Worm (Caenorhabditis elegans) whole organism, late embryonic: ENCODE results near the gene F56D6.14.

ENCODE experiments used
- F13H6.1 ChIP-seq: sonication (generic microtip); optimal IDR thresholded peaks from 2 replicates; lab custom pipeline; 2016; ENCODE audit warnings: missing genetic modification characterization, missing compliant biosample characterization
- K02D7.2 ChIP-seq: sonication (generic microtip); optimal IDR thresholded peaks from 2 replicates; lab custom pipeline; 2017; ENCODE audit warnings: mild to moderate bottlenecking, missing genetic modification characterization, missing compliant biosample characterization
- K09A11.1 ChIP-seq: sonication (generic microtip); optimal IDR thresholded peaks from 2 replicates; lab custom pipeline; 2017; ENCODE audit warnings: antibody characterized with exemption, mild to moderate bottlenecking, missing genetic modification characterization, missing compliant biosample characterization; ENCODE audit not compliant: insufficient read depth
- ama-1 ChIP-seq: fragments of 150-350 bp; optimal IDR thresholded peaks from 2 replicates; lab custom pipeline; 2014
- ceh-14 ChIP-seq: sonication (generic microtip); optimal IDR thresholded peaks from 2 replicates; lab custom pipeline; 2016; ENCODE audit warnings: missing genotype, missing genetic modification characterization, missing compliant biosample characterization
- ceh-18 ChIP-seq: sonication (generic microtip); optimal IDR thresholded peaks from 2 replicates; lab custom pipeline; 2016; ENCODE audit warnings: missing genetic modification characterization, missing compliant biosample characterization
- ceh-19 ChIP-seq: fragments of 200-800 bp; sonication (Bioruptor generic); optimal IDR thresholded peaks from 2 replicates; lab custom pipeline; 2018; ENCODE audit warnings: mild to moderate bottlenecking, missing genetic modification characterization, missing compliant biosample characterization
- ceh-2 ChIP-seq: sonication (generic microtip); optimal IDR thresholded peaks from 2 replicates; lab custom pipeline; 2016; ENCODE audit warnings: missing genotype, missing genetic modification characterization, missing compliant biosample characterization
- ceh-22 ChIP-seq: sonication (generic microtip); optimal IDR thresholded peaks from 2 replicates; lab custom pipeline; 2017; ENCODE audit warnings: missing biosample characterization, missing genetic modification characterization
- ceh-24 ChIP-seq: sonication (generic microtip); optimal IDR thresholded peaks from 2 replicates; lab custom pipeline; 2016; ENCODE audit warnings: mild to moderate bottlenecking, missing genetic modification characterization, missing compliant biosample characterization
- ceh-31 ChIP-seq: sonication (generic microtip); optimal IDR thresholded peaks from 2 replicates; lab custom pipeline; 2016; ENCODE audit warnings: missing genetic modification characterization, missing compliant biosample characterization
- ceh-34 ChIP-seq: sonication (generic microtip); optimal IDR thresholded peaks from 2 replicates; lab custom pipeline; 2016; ENCODE audit warnings: mild to moderate bottlenecking, missing genetic modification characterization, missing compliant biosample characterization
- ceh-45 ChIP-seq: fragments of 200-800 bp; sonication (Bioruptor generic); IDR thresholded peaks from 2 replicates; pipeline ENCODE4 v1.3.6; 2022; ENCODE audit warnings: missing genetic modification reagents, missing genetic modification characterization, missing compliant biosample characterization
- ceh-48 ChIP-seq: sonication (generic microtip); optimal IDR thresholded peaks from 2 replicates; lab custom pipeline; 2016; ENCODE audit warnings: missing genetic modification characterization, inconsistent platforms, missing compliant biosample characterization
- ceh-6 ChIP-seq: fragments of 200-800 bp; sonication (Bioruptor generic); optimal IDR thresholded peaks from 2 replicates; lab custom pipeline; 2018; ENCODE audit warnings: mild to moderate bottlenecking, missing genetic modification characterization, missing compliant biosample characterization
- che-1 ChIP-seq: sonication (generic microtip); optimal IDR thresholded peaks from 2 replicates; lab custom pipeline; 2016; ENCODE audit warnings: mild to moderate bottlenecking, missing genetic modification characterization, missing compliant biosample characterization
- dmd-4 ChIP-seq: sonication (generic microtip); optimal IDR thresholded peaks from 2 replicates; lab custom pipeline; 2016; ENCODE audit warnings: borderline replicate concordance, missing genetic modification characterization, missing compliant biosample characterization
- dve-1 ChIP-seq: sonication (generic microtip); optimal IDR thresholded peaks from 2 replicates; lab custom pipeline; 2017; ENCODE audit warnings: antibody characterized with exemption, mild to moderate bottlenecking, missing genetic modification characterization, missing compliant biosample characterization
- elt-2 ChIP-seq: sonication (generic microtip); optimal IDR thresholded peaks from 2 replicates; lab custom pipeline; 2016; ENCODE audit warnings: missing genetic modification reagents, missing genetic modification characterization, missing compliant biosample characterization
- elt-4 ChIP-seq: sonication (generic microtip); optimal IDR thresholded peaks from 2 replicates; lab custom pipeline; 2016; ENCODE audit warnings: missing genetic modification characterization, missing compliant biosample characterization
- ets-4 ChIP-seq: sonication (generic microtip); optimal IDR thresholded peaks from 2 replicates; lab custom pipeline; 2016; ENCODE audit warnings: missing genetic modification characterization, missing compliant biosample characterization
- eyg-1 ChIP-seq: sonication (generic microtip); optimal IDR thresholded peaks from 2 replicates; lab custom pipeline; 2016; ENCODE audit warnings: missing genotype, missing genetic modification characterization, missing compliant biosample characterization
- fax-1 ChIP-seq: sonication (generic microtip); optimal IDR thresholded peaks from 2 replicates; lab custom pipeline; 2016; ENCODE audit warnings: missing genotype, missing genetic modification characterization, missing compliant biosample characterization
- gmeb-2 ChIP-seq: sonication (generic microtip); optimal IDR thresholded peaks from 2 replicates; lab custom pipeline; 2016; ENCODE audit warnings: missing genetic modification characterization, inconsistent platforms, missing compliant biosample characterization
- hlh-13 ChIP-seq: fragments of 200-800 bp; sonication (Bioruptor generic); optimal IDR thresholded peaks from 2 replicates; lab custom pipeline; 2018; ENCODE audit warnings: mild to moderate bottlenecking, missing genetic modification characterization, missing compliant biosample characterization
- hlh-15 ChIP-seq: sonication (generic microtip); optimal IDR thresholded peaks from 2 replicates; lab custom pipeline; 2016; ENCODE audit warnings: missing genetic modification characterization, missing compliant biosample characterization
- hlh-8 ChIP-seq: sonication (generic microtip); optimal IDR thresholded peaks from 2 replicates; lab custom pipeline; 2016; ENCODE audit warnings: missing genotype, missing genetic modification characterization, missing compliant biosample characterization
- lim-6 ChIP-seq: sonication (generic microtip); optimal IDR thresholded peaks from 2 replicates; lab custom pipeline; 2016; ENCODE audit warnings: missing genetic modification characterization, missing compliant biosample characterization
- mec-3 ChIP-seq: sonication (generic microtip); optimal IDR thresholded peaks from 2 replicates; lab custom pipeline; 2016; ENCODE audit warnings: borderline replicate concordance, missing genetic modification characterization, missing compliant biosample characterization
- nfya-1 ChIP-seq: sonication (generic microtip); optimal IDR thresholded peaks from 2 replicates; lab custom pipeline; 2017; ENCODE audit warnings: missing genetic modification characterization, mild to moderate bottlenecking, missing compliant biosample characterization, antibody characterized with exemption, moderate library complexity
- nhr-11 ChIP-seq: fragments of 150-350 bp; optimal IDR thresholded peaks from 2 replicates; lab custom pipeline; 2014; ENCODE audit warnings: missing biosample characterization, missing genetic modification characterization
- nhr-232 ChIP-seq: sonication (generic microtip); optimal IDR thresholded peaks from 2 replicates; lab custom pipeline; 2016; ENCODE audit warnings: missing genetic modification characterization, missing compliant biosample characterization
- npax-4 ChIP-seq: sonication (generic microtip); optimal IDR thresholded peaks from 2 replicates; lab custom pipeline; 2016; ENCODE audit warnings: missing genetic modification characterization, missing compliant biosample characterization
- pha-2 ChIP-seq: sonication (generic microtip); optimal IDR thresholded peaks from 2 replicates; lab custom pipeline; 2017; ENCODE audit warnings: mild to moderate bottlenecking, missing genetic modification characterization, missing compliant biosample characterization
- pqm-1 ChIP-seq: sonication (generic microtip); optimal IDR thresholded peaks from 2 replicates; lab custom pipeline; 2016; ENCODE audit warnings: missing genetic modification characterization, missing compliant biosample characterization
- pros-1 ChIP-seq: fragments of 150-350 bp; optimal IDR thresholded peaks from 2 replicates; lab custom pipeline; 2014; ENCODE audit warnings: missing biosample characterization, missing genetic modification reagents, missing genetic modification characterization
- rnt-1 ChIP-seq: sonication (generic microtip); optimal IDR thresholded peaks from 2 replicates; lab custom pipeline; 2016; ENCODE audit warnings: missing genetic modification characterization, missing compliant biosample characterization
- sdc-2 ChIP-seq: sonication (generic microtip); optimal IDR thresholded peaks from 2 replicates; lab custom pipeline; 2016; ENCODE audit warnings: missing genotype, missing genetic modification characterization, missing compliant biosample characterization
- syd-9 ChIP-seq: sonication (generic microtip); optimal IDR thresholded peaks from 2 replicates; lab custom pipeline; 2016; ENCODE audit warnings: mild to moderate bottlenecking, missing genetic modification characterization, moderate library complexity, missing compliant biosample characterization
- ttx-3 ChIP-seq: sonication (generic microtip); optimal IDR thresholded peaks from 2 replicates; lab custom pipeline; 2016; ENCODE audit warnings: missing genetic modification reagents, missing genetic modification characterization, missing compliant biosample characterization
- unc-3 ChIP-seq, 2 experiments: fragments of 200-800 bp in 1 of 2; sonication (Bioruptor generic) in 1 of 2; sonication (generic microtip) in 1 of 2; conservative IDR thresholded peaks in 1 of 2; optimal IDR thresholded peaks in 1 of 2; 2 replicates each; pipeline versions ENCODE4 v1.3.6 to Lab custom; 2016 to 2022; ENCODE audit warnings: missing compliant biosample characterization in 2 of 2, missing genetic modification characterization in 2 of 2, missing genetic modification reagents in 1 of 2
- unc-42 ChIP-seq: sonication (generic microtip); optimal IDR thresholded peaks from 2 replicates; lab custom pipeline; 2016; ENCODE audit warnings: missing genotype, missing genetic modification characterization, missing compliant biosample characterization
- unc-86 ChIP-seq: sonication (generic microtip); optimal IDR thresholded peaks from 2 replicates; lab custom pipeline; 2016; ENCODE audit warnings: missing genetic modification characterization, missing compliant biosample characterization

The F56D6.14 gene

ce11 chrIV:3888963-3889362, 28.5 kb upstream of the F56D6.14 start, which contains the start of gene oac-21:
TSS of gene oac-21 (plus strand) at chrIV:3889263.
- TF ChIP-seq unc-3 (GFP tag; conservative IDR thresholded peaks at IDR 0.05; lab: Robert Waterston, UW) (no peak), unc-3 (tag; optimal IDR thresholded peaks at IDR 0.05; lab: Kevin White, UChicago) (no peak), unc-86 (tag; lab: Kevin White, UChicago) (no peak), che-1 (no peak), ceh-19 (GFP tag; lab: Kevin White, UChicago) (no peak), ceh-31 (no peak), hlh-13 (GFP tag; lab: Kevin White, UChicago) (no peak), K02D7.2 (tag; lab: Kevin White, UChicago) (no peak), unc-42 (tag; lab: Kevin White, UChicago) (no peak), lim-6 (tag; lab: Kevin White, UChicago) (no peak), gmeb-2 (tag; lab: Kevin White, UChicago) (no peak), ceh-6 (GFP tag; lab: Kevin White, UChicago) (no peak), ceh-2 (tag; lab: Kevin White, UChicago) (no peak), pqm-1 (tag; lab: Kevin White, UChicago) (no peak), hlh-15 (tag; lab: Kevin White, UChicago) (no peak), ama-1 (no peak)

DNA sequence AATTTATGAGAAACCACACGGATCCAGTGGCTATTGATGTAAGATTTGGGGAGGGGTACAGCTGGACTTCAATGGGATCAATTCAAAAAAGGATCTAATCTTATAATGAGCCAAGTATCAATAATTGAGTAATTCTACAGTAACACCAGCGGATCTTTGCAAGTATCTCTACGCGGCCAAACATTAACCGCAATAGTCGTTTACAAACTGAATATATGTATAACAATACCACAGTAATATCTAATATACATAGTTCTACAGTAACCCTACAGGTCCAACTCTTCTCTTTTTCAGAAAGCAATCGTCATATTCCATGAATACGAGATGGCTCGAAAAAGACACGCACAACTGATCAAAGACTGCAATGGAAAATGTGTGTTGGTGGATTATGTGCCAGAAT, 25.5 kb upstream of the F56D6.14 start, which contains the start of gene F56D6.9:
TSS of gene F56D6.9 (plus strand) at position 301 of the 400 bp plus-strand sequence.
- TF ChIP-seq K02D7.2 (tag; lab: Kevin White, UChicago) (no peak), sdc-2 (tag; lab: Kevin White, UChicago) (no peak), hlh-8 (tag; lab: Kevin White, UChicago) (no peak), ceh-34 (no peak), ceh-2 (tag; lab: Kevin White, UChicago) (no peak), pros-1 (tag; lab: Kevin White, UChicago) (no peak), pha-2 (tag; lab: Kevin White, UChicago) (no peak), dve-1 (tag; lab: Kevin White, UChicago) (no peak), mec-3 (no peak), ceh-14 (tag; lab: Kevin White, UChicago) (no peak), ttx-3 (tag; lab: Kevin White, UChicago) (no peak), ceh-48 (tag; lab: Kevin White, UChicago) (no peak), nhr-11 (no peak)

- TF ChIP-seq fax-1 (tag; lab: Kevin White, UChicago) (no peak), ama-1 (no peak), elt-2 (tag; lab: Kevin White, UChicago) (no peak), ceh-34 (no peak), nfya-1 (no peak), rnt-1 (tag; lab: Kevin White, UChicago) (no peak), ceh-45 (GFP tag; lab: Robert Waterston, UW) (no peak), dmd-4 (tag; lab: Kevin White, UChicago) (no peak), hlh-13 (GFP tag; lab: Kevin White, UChicago) (no peak), ceh-24 (tag; lab: Kevin White, UChicago) (no peak), ets-4 (tag; lab: Kevin White, UChicago) (no peak), K09A11.1 (no peak), ceh-31 (no peak), unc-86 (tag; lab: Kevin White, UChicago) (no peak)
- TF ChIP-seq, all 69 proteins: peak for 0
These were observed 23.5 kb upstream of the F56D6.14 start, which contains the start of gene F56D6.8 for ce11 chrIV:3894004-3894480. TSS of gene F56D6.8 (minus strand) at chrIV:3894430.

- TF ChIP-seq ama-1 (no peak), ceh-18 (tag; lab: Kevin White, UChicago) (no peak), npax-4 (no peak), hlh-15 (tag; lab: Kevin White, UChicago) (no peak), K02D7.2 (tag; lab: Kevin White, UChicago) (no peak), ceh-45 (GFP tag; lab: Robert Waterston, UW) (no peak), ceh-14 (tag; lab: Kevin White, UChicago) (no peak), elt-4 (tag; lab: Kevin White, UChicago) (no peak), pqm-1 (tag; lab: Kevin White, UChicago) (no peak), dve-1 (tag; lab: Kevin White, UChicago) (no peak), nhr-232 (no peak), eyg-1 (no peak), F13H6.1 (tag; lab: Kevin White, UChicago) (no peak), pros-1 (tag; lab: Kevin White, UChicago) (no peak), syd-9 (tag; lab: Kevin White, UChicago) (no peak), ceh-22 (tag; lab: Kevin White, UChicago) (no peak), lim-6 (tag; lab: Kevin White, UChicago) (no peak)
These were observed 22.7 kb upstream of the F56D6.14 start, which contains the start of gene dct-8 for ce11 chrIV:3894770-3895169. TSS of gene dct-8 (plus strand) at chrIV:3895070.
